Fruit fly (Drosophila melanogaster) whole organism, pupa: ENCODE measurements around the gene CG9240.

Experiments used
- CG14655 ChIP-seq: fragments of 200-800 bp; sonication (Bioruptor generic); optimal IDR thresholded peaks from 3 replicates; lab custom pipeline; 2017; ENCODE audit warnings: mild to moderate bottlenecking, missing biosample characterization, missing genetic modification reagents, missing genetic modification characterization
- CG32121 ChIP-seq: fragments of 200-800 bp; sonication (Bioruptor generic); IDR thresholded peaks from 2 replicates; pipeline ENCODE4 v1.3.6; 2022; ENCODE audit warnings: missing biosample characterization, missing genetic modification characterization
- CG8159 ChIP-seq: fragments of 200-800 bp; sonication (Bioruptor generic); optimal IDR thresholded peaks from 3 replicates; lab custom pipeline; 2018; ENCODE audit warnings: missing biosample characterization, mild to moderate bottlenecking, missing genetic modification characterization, moderate library complexity
- CG9948 ChIP-seq: fragments of 200-800 bp; sonication (Bioruptor generic); optimal IDR thresholded peaks from 2 replicates; lab custom pipeline; 2018; ENCODE audit warnings: missing biosample characterization, mild to moderate bottlenecking, missing genetic modification characterization, moderate library complexity
- EcR ChIP-seq: fragments of 200-800 bp; sonication (Bioruptor generic); optimal IDR thresholded peaks from 3 replicates; lab custom pipeline; 2019; ENCODE audit warnings: missing biosample characterization, missing genetic modification characterization, mild to moderate bottlenecking, moderate library complexity, missing genetic modification reagents
- Ets98B ChIP-seq: fragments of 200-800 bp; sonication (Bioruptor generic); IDR thresholded peaks from 2 replicates; pipeline ENCODE4 v1.3.6; 2022; ENCODE audit warnings: missing biosample characterization, missing genetic modification characterization
- Pif1B ChIP-seq: fragments of 200-800 bp; sonication (Bioruptor generic); optimal IDR thresholded peaks from 3 replicates; lab custom pipeline; 2016; ENCODE audit warnings: missing biosample characterization, missing genetic modification characterization

dm6 chrX:15740881-15741280 is 39.8 kb upstream of the CG9240 start:
- TF ChIP-seq CG8159 (no peak), CG9948 (no peak), Ets98B (GFP tag; lab: Robert Waterston, UW) (no peak), CG14655 (GFP tag; lab: Kevin White, UChicago) (no peak), EcR (GFP tag; lab: Kevin White, UChicago) (no peak), CG32121 (GFP tag; lab: Robert Waterston, UW) (no peak), Pif1B (GFP tag; lab: Kevin White, UChicago) (no peak)
